Worm (Caenorhabditis elegans) whole organism, L2 larva: ENCODE measurements around the gene glrx-22.

Experiments used
- aly-2 ChIP-seq: fragments of 150-350 bp; optimal IDR thresholded peaks from 2 replicates; lab custom pipeline; 2014; ENCODE audit warnings: missing biosample characterization, missing genetic modification characterization
- blmp-1 ChIP-seq: sonication (generic microtip); optimal IDR thresholded peaks from 2 replicates; lab custom pipeline; 2017; ENCODE audit warnings: missing genetic modification characterization, mild to moderate bottlenecking, missing compliant biosample characterization, antibody characterized with exemption, moderate library complexity; ENCODE audit not compliant: insufficient read depth
- mdl-1 ChIP-seq, 2 experiments: fragments of 150-350 bp in 1 of 2; sonication (generic microtip) in 1 of 2; optimal IDR thresholded peaks; 2 replicates each; lab custom pipeline; 2017; ENCODE audit warnings: missing biosample characterization in 2 of 2, missing genetic modification characterization in 2 of 2
- nhr-12 ChIP-seq: fragments of 150-350 bp; optimal IDR thresholded peaks from 2 replicates; lab custom pipeline; 2014; ENCODE audit warnings: missing biosample characterization, missing genetic modification characterization
- nhr-25 ChIP-seq: fragments of 150-350 bp; sonication (generic microtip); optimal IDR thresholded peaks from 3 replicates; lab custom pipeline; 2014; ENCODE audit warnings: missing biosample characterization, missing genetic modification characterization
- unc-39 ChIP-seq: fragments of 150-350 bp; optimal IDR thresholded peaks from 2 replicates; lab custom pipeline; 2014; ENCODE audit warnings: missing biosample characterization, missing genetic modification characterization
- zag-1 ChIP-seq: fragments of 150-350 bp; optimal IDR thresholded peaks from 2 replicates; lab custom pipeline; 2014; ENCODE audit warnings: missing biosample characterization, missing genetic modification characterization

DNA sequence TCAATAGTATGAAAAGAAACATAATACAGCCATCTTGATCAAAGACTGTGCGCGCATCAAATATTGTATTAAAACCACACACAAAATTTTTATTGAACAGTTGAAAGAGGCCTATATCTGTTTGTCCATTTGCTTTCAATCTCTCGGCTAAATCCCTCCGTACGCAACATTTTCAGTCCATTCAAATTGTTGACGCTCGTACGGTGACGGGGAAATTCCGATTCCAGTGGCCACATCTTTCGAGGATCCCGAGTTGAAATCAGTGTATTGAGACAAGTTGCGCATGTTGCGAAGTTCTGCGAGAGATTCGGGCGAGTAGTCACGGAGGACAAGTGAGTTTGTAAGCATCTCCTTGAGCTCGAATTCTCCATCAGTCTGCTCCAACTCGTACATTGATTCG is 36.5 kb downstream of the glrx-22 start:
- no peak for TF ChIP-seq nhr-12 (tag; lab: Kevin White, UChicago)
- no peak for TF ChIP-seq aly-2 (tag; lab: Kevin White, UChicago)
- TF ChIP-seq zag-1 (tag; lab: Kevin White, UChicago), result no peak
- TF ChIP-seq unc-39 (tag; lab: Kevin White, UChicago), result no peak
- TF ChIP-seq mdl-1 (tag; optimal IDR thresholded peaks at IDR 0.05; lab: Kevin White, UChicago), result no peak
- no peak for TF ChIP-seq blmp-1 (tag; lab: Kevin White, UChicago)
- no peak for TF ChIP-seq nhr-25 (tag; lab: Kevin White, UChicago)
